Fruit fly (Drosophila melanogaster) whole organism, prepupa: ENCODE results near the gene Mst57Da.

Experiments used
- CG11762 ChIP-seq: fragments of 200-800 bp; sonication (Bioruptor generic); optimal IDR thresholded peaks from 3 replicates; lab custom pipeline; 2016; ENCODE audit warnings: missing biosample characterization, missing genetic modification characterization; ENCODE audit not compliant: insufficient read depth
- CG11902 ChIP-seq: fragments of 200-800 bp; sonication (Bioruptor generic); optimal IDR thresholded peaks from 3 replicates; lab custom pipeline; 2016; ENCODE audit warnings: missing biosample characterization, missing genetic modification characterization
- CG15336 ChIP-seq: fragments of 200-800 bp; sonication (Bioruptor generic); IDR thresholded peaks from 2 replicates; pipeline ENCODE4 v1.3.6; 2022; ENCODE audit warnings: missing biosample characterization, missing genetic modification characterization
- CG16779 ChIP-seq: fragments of 200-800 bp; sonication (Bioruptor generic); optimal IDR thresholded peaks from 3 replicates; lab custom pipeline; 2017; ENCODE audit warnings: missing biosample characterization, mild to moderate bottlenecking, missing genetic modification characterization
- CG31627 ChIP-seq: fragments of 200-800 bp; sonication (Bioruptor generic); optimal IDR thresholded peaks from 3 replicates; lab custom pipeline; 2016; ENCODE audit warnings: missing biosample characterization, missing genetic modification characterization
- CG32006 ChIP-seq: fragments of 200-800 bp; sonication (Bioruptor generic); optimal IDR thresholded peaks from 3 replicates; lab custom pipeline; 2017; ENCODE audit warnings: missing biosample characterization, mild to moderate bottlenecking, missing genetic modification characterization
- CG34406 ChIP-seq: fragments of 200-800 bp; sonication (Bioruptor generic); optimal IDR thresholded peaks from 3 replicates; lab custom pipeline; 2016; ENCODE audit warnings: missing biosample characterization, missing genetic modification characterization
- CG6163 ChIP-seq: fragments of 200-800 bp; sonication (Bioruptor generic); IDR thresholded peaks from 3 replicates; pipeline ENCODE4 v1.3.6; 2022; ENCODE audit warnings: missing biosample characterization, missing genetic modification characterization
- CG8319 ChIP-seq: fragments of 200-800 bp; sonication (Bioruptor generic); optimal IDR thresholded peaks from 3 replicates; lab custom pipeline; 2016; ENCODE audit warnings: missing biosample characterization, missing genetic modification characterization
- Eip75B ChIP-seq: fragments of 200-800 bp; sonication (Bioruptor generic); optimal IDR thresholded peaks from 3 replicates; lab custom pipeline; 2016; ENCODE audit warnings: missing biosample characterization, missing genetic modification characterization
- Eip93F ChIP-seq: fragments of 200-800 bp; sonication (Bioruptor generic); optimal IDR thresholded peaks from 2 replicates; lab custom pipeline; 2016; ENCODE audit warnings: missing biosample characterization, mild to moderate bottlenecking, missing genetic modification characterization
- Ets21C ChIP-seq: fragments of 200-800 bp; sonication (Bioruptor generic); optimal IDR thresholded peaks from 3 replicates; lab custom pipeline; 2016; ENCODE audit warnings: missing biosample characterization, missing genetic modification characterization
- Ets96B ChIP-seq: fragments of 200-800 bp; optimal IDR thresholded peaks from 2 replicates; lab custom pipeline; 2019; ENCODE audit warnings: missing biosample characterization, mild to moderate bottlenecking, missing genetic modification characterization, moderate library complexity
- Gug ChIP-seq: fragments of 200-800 bp; sonication (Bioruptor generic); IDR thresholded peaks from 2 replicates; pipeline ENCODE4 v1.3.6; 2022; ENCODE audit warnings: missing biosample characterization, missing genetic modification characterization
- Hr38 ChIP-seq: sonication (Bioruptor generic); optimal IDR thresholded peaks from 2 replicates; lab custom pipeline; 2016; ENCODE audit warnings: missing biosample characterization, missing genetic modification characterization
- Hr4 ChIP-seq: fragments of 200-800 bp; sonication (Bioruptor generic); optimal IDR thresholded peaks from 3 replicates; lab custom pipeline; 2016; ENCODE audit warnings: missing biosample characterization, missing genetic modification characterization
- Met ChIP-seq: fragments of 200-800 bp; sonication (Bioruptor generic); optimal IDR thresholded peaks from 3 replicates; lab custom pipeline; 2016; ENCODE audit warnings: missing biosample characterization, missing genetic modification characterization
- Sox102F ChIP-seq: fragments of 200-800 bp; sonication (Bioruptor generic); optimal IDR thresholded peaks from 2 replicates; lab custom pipeline; 2016; ENCODE audit warnings: missing biosample characterization, mild to moderate bottlenecking, missing genetic modification characterization
- achi ChIP-seq: fragments of 200-800 bp; sonication (Bioruptor generic); optimal IDR thresholded peaks from 3 replicates; lab custom pipeline; 2016; ENCODE audit warnings: missing biosample characterization, missing genetic modification characterization
- dac ChIP-seq: fragments of 200-800 bp; sonication (Bioruptor generic); optimal IDR thresholded peaks from 2 replicates; lab custom pipeline; 2017; ENCODE audit warnings: missing biosample characterization, mild to moderate bottlenecking, missing genetic modification characterization
- dsx ChIP-seq: fragments of 200-800 bp; optimal IDR thresholded peaks from 3 replicates; lab custom pipeline; 2019; ENCODE audit warnings: missing biosample characterization, mild to moderate bottlenecking, missing genetic modification characterization, moderate library complexity; ENCODE audit not compliant: poor library complexity, severe bottlenecking
- eg ChIP-seq: fragments of 200-800 bp; sonication (Bioruptor generic); IDR thresholded peaks from 3 replicates; pipeline ENCODE4 v1.3.6; 2022; ENCODE audit warnings: missing biosample characterization, missing genetic modification characterization
- esn ChIP-seq: fragments of 200-800 bp; sonication (Bioruptor generic); optimal IDR thresholded peaks from 2 replicates; lab custom pipeline; 2016; ENCODE audit warnings: missing biosample characterization, mild to moderate bottlenecking, missing genetic modification characterization, moderate library complexity
- fd59A ChIP-seq: fragments of 200-800 bp; sonication (Bioruptor generic); optimal IDR thresholded peaks from 2 replicates; lab custom pipeline; 2017; ENCODE audit warnings: missing biosample characterization, mild to moderate bottlenecking, missing genetic modification characterization, missing genetic modification reagents
- fkh ChIP-seq: fragments of 200-800 bp; sonication (Bioruptor generic); optimal IDR thresholded peaks from 3 replicates; lab custom pipeline; 2017; ENCODE audit warnings: missing biosample characterization, mild to moderate bottlenecking, missing genetic modification characterization, moderate library complexity
- net ChIP-seq: fragments of 200-800 bp; sonication (Bioruptor generic); optimal IDR thresholded peaks from 3 replicates; lab custom pipeline; 2016; ENCODE audit warnings: missing biosample characterization, missing genetic modification characterization
- pdm3 ChIP-seq: fragments of 200-800 bp; sonication (Bioruptor generic); optimal IDR thresholded peaks from 3 replicates; lab custom pipeline; 2016; ENCODE audit warnings: missing biosample characterization, missing genetic modification characterization
- salr ChIP-seq, 2 experiments: fragments of 200-800 bp; sonication (Bioruptor generic); optimal IDR thresholded peaks; 3 replicates each; lab custom pipeline; 2016 to 2018; ENCODE audit warnings: missing biosample characterization in 2 of 2, missing genetic modification characterization in 2 of 2, mild to moderate bottlenecking in 1 of 2
- ss ChIP-seq, 2 experiments: fragments of 200-800 bp; sonication (Bioruptor generic); optimal IDR thresholded peaks; 2 replicates in 1 of 2; 3 replicates in 1 of 2; lab custom pipeline; 2017 to 2018; ENCODE audit warnings: mild to moderate bottlenecking in 2 of 2, missing biosample characterization in 2 of 2, missing genetic modification characterization in 2 of 2, moderate library complexity in 1 of 2
- svp ChIP-seq: fragments of 200-800 bp; sonication (Bioruptor generic); peaks from one replicate; lab custom pipeline; 2016; ENCODE audit warnings: missing biosample characterization, missing genetic modification characterization
- topi ChIP-seq: fragments of 200-800 bp; sonication (Bioruptor generic); optimal IDR thresholded peaks from 3 replicates; lab custom pipeline; 2016; ENCODE audit warnings: missing biosample characterization, missing genetic modification characterization

The Mst57Da gene

dm6 chr3R:25851224-25851682 lies 19.6 kb upstream of the Mst57Da start, which contains the start of the genes CG14545 and CG5886 (continued):
- TF ChIP-seq Gug (GFP tag; lab: Robert Waterston, UW) (no peak), achi (GFP tag; lab: Kevin White, UChicago) (no peak), svp (no peak), dsx (GFP tag; lab: Kevin White, UChicago) (no peak)

- TF ChIP-seq Ets21C (no peak), esn (GFP tag; lab: Kevin White, UChicago) (no peak), pdm3 (GFP tag; lab: Kevin White, UChicago) (no peak), Eip75B (GFP tag; lab: Kevin White, UChicago) (no peak), Hr4 (GFP tag; lab: Kevin White, UChicago) (no peak), dac (no peak), CG15336 (GFP tag; lab: Robert Waterston, UW) (no peak), Met (no peak)
- TF ChIP-seq, all 60 proteins: peak for 0
Measured at dm6 chr3R:25830814-25831213, 885 bp downstream of the Mst57Da start, which contains the start of gene Mst57Db. Gene Mst57Db, minus strand, starts transcription at chr3R:25830914.

dm6 chr3R:25830128-25830527 lies 1.6 kb downstream of the Mst57Da start, which contains the start of gene Sfp96F:
Gene Sfp96F, minus strand, starts transcription at chr3R:25830228.
- no peak for TF ChIP-seq CG8319 (GFP tag; lab: Kevin White, UChicago)

dm6 chr3R:25829598-25829997 lies 2.1 kb downstream of the Mst57Da start, which contains the start of gene Mst57Dc:
Gene Mst57Dc, minus strand, starts transcription at chr3R:25829698.
- TF ChIP-seq CG31627 (no peak), Ets21C (no peak), Sox102F (GFP tag; lab: Kevin White, UChicago) (no peak), CG6163 (no peak), eg (GFP tag; lab: Robert Waterston, UW) (no peak), CG11762 (GFP tag; lab: Kevin White, UChicago) (no peak), ss (GFP tag; optimal IDR thresholded peaks at IDR 0.05; lab: Kevin White, UChicago) (no peak)

dm6 chr3R:25815179-25815578 lies 16.5 kb downstream of the Mst57Da start, which contains the start of gene CG14354:
Gene CG14354, plus strand, starts transcription at chr3R:25815479.
- no peak for TF ChIP-seq Sox102F (GFP tag; lab: Kevin White, UChicago)
- no peak for TF ChIP-seq CG11902 (GFP tag; lab: Kevin White, UChicago)

- TF ChIP-seq Ets96B (tag; lab: Kevin White, UChicago) = no peak
- no peak for TF ChIP-seq CG15336 (GFP tag; lab: Robert Waterston, UW)
- no peak for TF ChIP-seq fd59A
- TF ChIP-seq CG34406 (GFP tag; lab: Kevin White, UChicago) = no peak
- no peak for TF ChIP-seq fkh
- TF ChIP-seq Eip93F (GFP tag; lab: Kevin White, UChicago) = no peak
- TF ChIP-seq CG11762 (GFP tag; lab: Kevin White, UChicago) = no peak
- no peak for TF ChIP-seq CG32006
- no peak for TF ChIP-seq Hr38 (GFP tag; lab: Kevin White, UChicago)
- TF ChIP-seq salr (GFP tag; optimal IDR thresholded peaks at IDR 0.05; lab: Kevin White, UChicago) = no peak
- no peak for TF ChIP-seq topi (GFP tag; lab: Kevin White, UChicago)
- TF ChIP-seq net = no peak
- no peak for TF ChIP-seq Hr4 (GFP tag; lab: Kevin White, UChicago)
- TF ChIP-seq Gug (GFP tag; lab: Robert Waterston, UW) = no peak
- no peak for TF ChIP-seq CG16779 (tag; lab: Kevin White, UChicago)
Measured at dm6 chr3R:25811611-25812010, 20.1 kb downstream of the Mst57Da start, which contains the start of the genes Acam and CG17770. Gene Acam, plus strand, starts transcription at chr3R:25811911. Gene CG17770, plus strand, starts transcription at chr3R:25811911.
